Worm (Caenorhabditis elegans): ENCODE data around the gene dim-1.

dim-1 gene

ce11 chrX:8019665-8020064, 38.4 kb downstream of the dim-1 start (continued):
- TF ChIP-seq fkh-10 (GFP tag; optimal IDR thresholded peaks at IDR 0.05) (peak; percentile 93), F10B5.3 (tag; optimal IDR thresholded peaks at IDR 0.05) (no peak), Y5F2A.4 (GFP tag; optimal IDR thresholded peaks at IDR 0.05) (no peak), cey-2 (tag; optimal IDR thresholded peaks at IDR 0.05; ENCODE audit: borderline replicate concordance, insufficient read depth) (no peak), D1046.2 (GFP tag; IDR thresholded peaks at IDR 0.05) (no peak), ceh-62 (tag; optimal IDR thresholded peaks at IDR 0.05) (no peak), tag-97 (GFP tag; IDR thresholded peaks at IDR 0.05) (no peak), F26F4.8 (GFP tag; conservative IDR thresholded peaks at IDR 0.05) (no peak), zip-2 (tag; optimal IDR thresholded peaks at IDR 0.05) (no peak), daf-16 (GFP tag; optimal IDR thresholded peaks at IDR 0.05) (peak in 1 of 2 experiments; percentile 59), daf-16 (tag; optimal IDR thresholded peaks at IDR 0.05) (peak; percentile 90), aha-1 (tag) (peak; percentile 97), lin-39 (tag; optimal IDR thresholded peaks at IDR 0.05) (no peak), nhr-6 (tag; optimal IDR thresholded peaks at IDR 0.05) (peak; percentile 87), Y75B8A.6 (GFP tag; IDR thresholded peaks at IDR 0.05) (0 out of 2 replicates have a peak, but pooled peaks have one; percentile 46), nhr-11 (tag; optimal IDR thresholded peaks at IDR 0.05) (peak; percentile 88), mdt-29 (GFP tag; IDR thresholded peaks at IDR 0.05) (peak; percentile 55; the same call in 1 of the 2 replicates), egl-27 (tag; optimal IDR thresholded peaks at IDR 0.05) (no peak), gei-8 (GFP tag; optimal IDR thresholded peaks at IDR 0.05) (peak; percentile 81), zag-1 (tag; optimal IDR thresholded peaks at IDR 0.05) (no peak), mxl-3 (GFP tag; optimal IDR thresholded peaks at IDR 0.05) (peak; percentile 96), aly-2 (tag; optimal IDR thresholded peaks at IDR 0.05) (no peak), Y48G9A.11 (GFP tag; IDR thresholded peaks at IDR 0.05) (0 out of 2 replicates have a peak, but pooled peaks have one; percentile 23), daf-12 (tag; optimal IDR thresholded peaks at IDR 0.05) (no peak), lim-7 (GFP tag; IDR thresholded peaks at IDR 0.05) (0 out of 2 replicates have a peak, but pooled peaks have one; percentile 12), F49E8.2 (tag; optimal IDR thresholded peaks at IDR 0.05; ENCODE audit: borderline replicate concordance) (no peak), set-16 (GFP tag; IDR thresholded peaks at IDR 0.05) (peak; percentile 81), nhr-48 (tag; optimal IDR thresholded peaks at IDR 0.05) (peak; percentile 72), vab-7 (GFP tag; IDR thresholded peaks at IDR 0.05) (peak; percentile 46; the same call in 1 of the 2 replicates), nhr-28 (tag; optimal IDR thresholded peaks at IDR 0.05) (peak; percentile 79), T26A8.4 (GFP tag; IDR thresholded peaks at IDR 0.05) (peak; percentile 79), ztf-7 (tag; optimal IDR thresholded peaks at IDR 0.05) (no peak), rbr-2 (tag; optimal IDR thresholded peaks at IDR 0.05) (peak; percentile 88), ceh-20 (GFP tag; IDR thresholded peaks at IDR 0.05) (peak; percentile 88), lsy-2 (tag; optimal IDR thresholded peaks at IDR 0.05) (peak; percentile 73 to 81), zfp-3 (GFP tag; conservative IDR thresholded peaks at IDR 0.05) (0 out of 2 replicates have a peak, but pooled peaks have one; percentile 51), hlh-30 (tag; optimal IDR thresholded peaks at IDR 0.05; ENCODE audit: insufficient read depth) (peak; percentile 99), attf-4 (tag; optimal IDR thresholded peaks at IDR 0.05) (no peak), lin-38 (GFP tag; IDR thresholded peaks at IDR 0.05) (no peak), nhr-77 (tag; optimal IDR thresholded peaks at IDR 0.05) (peak; percentile 75), hlh-11 (tag; optimal IDR thresholded peaks at IDR 0.05) (peak; percentile 98), php-3 (GFP tag; IDR thresholded peaks at IDR 0.05) (peak; percentile 61; the same call in 1 of the 2 replicates), egl-43 (GFP tag; IDR thresholded peaks at IDR 0.05) (peak; percentile 93), nhr-42 (GFP tag; IDR thresholded peaks at IDR 0.05) (peak; percentile 77; the same call in 1 of the 2 replicates), ceh-32 (tag; optimal IDR thresholded peaks at IDR 0.05; ENCODE audit: poor library complexity) (no peak), lin-29 (GFP tag; IDR thresholded peaks at IDR 0.05) (peak; percentile 65; the same call in 1 of the 2 replicates), dve-1 (tag; optimal IDR thresholded peaks at IDR 0.05; ENCODE audit: insufficient read depth) (peak; percentile 91), dmd-9 (GFP tag; IDR thresholded peaks at IDR 0.05) (no peak), tra-1 (GFP tag; IDR thresholded peaks at IDR 0.05) (peak; percentile 88), saeg-2 (GFP tag; IDR thresholded peaks at IDR 0.05) (0 out of 2 replicates have a peak, but pooled peaks have one; percentile 60), hmg-1.1 (GFP tag; IDR thresholded peaks at IDR 0.05) (peak; percentile 87)

Measured in whole organism, L4 larva.